Fruit fly (Drosophila melanogaster) S2 (cell line): ENCODE data around the gene Drice.

Experiments
- CG8478 ChIP-seq: fragments of >200 bp; optimal IDR thresholded peaks from 2 replicates; lab custom pipeline; 2018
- CTCF ChIP-seq, 2 experiments: fragments of >200 bp; optimal IDR thresholded peaks; 2 replicates each; lab custom pipeline; 2018

- TF ChIP-seq CTCF (optimal IDR thresholded peaks at IDR 0.05; lab: Kevin White, UChicago) (no peak), CG8478 (lab: Kevin White, UChicago) (no peak)
Observed at dm6 chr3R:29830925-29831324, 31.5 kb downstream of the Drice start.
